Worm (Caenorhabditis elegans) whole organism, L2 larva: Measurements from ENCODE around the gene C53C11.5.

Source experiments
- mdl-1 ChIP-seq, 2 experiments: fragments of 150-350 bp in 1 of 2; sonication (generic microtip) in 1 of 2; optimal IDR thresholded peaks; 2 replicates each; lab custom pipeline; 2017; ENCODE audit warnings: missing biosample characterization in 2 of 2, missing genetic modification characterization in 2 of 2
- nhr-237 ChIP-seq: fragments of 150-350 bp; optimal IDR thresholded peaks from 2 replicates; lab custom pipeline; 2014; ENCODE audit warnings: missing biosample characterization, missing genetic modification characterization
- unc-62 ChIP-seq: fragments of 150-350 bp; optimal IDR thresholded peaks from 2 replicates; lab custom pipeline; 2014; ENCODE audit warnings: missing biosample characterization, missing genetic modification reagents, missing genetic modification characterization
- ztf-11 ChIP-seq: sonication (generic microtip); optimal IDR thresholded peaks from 2 replicates; lab custom pipeline; 2017; ENCODE audit warnings: missing biosample characterization, missing genetic modification characterization

- no peak for TF ChIP-seq nhr-237
- no peak for TF ChIP-seq unc-62
- TF ChIP-seq mdl-1 (tag; optimal IDR thresholded peaks at IDR 0.05; lab: Kevin White, UChicago), result no peak
- no peak for TF ChIP-seq ztf-11 (tag; lab: Kevin White, UChicago)
Measured at ce11 chrX:17384343-17384742, 50.5 kb downstream of the C53C11.5 start.
